Fruit fly (Drosophila melanogaster) whole organism, embryonic: Measurements from ENCODE around the gene pygo.

Source experiments
- ATbp ChIP-seq: fragments of 200-800 bp; sonication (Bioruptor generic); optimal IDR thresholded peaks from 2 replicates; lab custom pipeline; 2017; ENCODE audit warnings: missing biosample characterization, mild to moderate bottlenecking, missing genetic modification characterization, missing genetic modification reagents
- B-H2 ChIP-seq: fragments of 200-800 bp; sonication (Bioruptor generic); optimal IDR thresholded peaks from 2 replicates; lab custom pipeline; 2018; ENCODE audit warnings: missing biosample characterization, mild to moderate bottlenecking, missing genetic modification characterization
- Blimp-1 ChIP-seq: fragments of 200-800 bp; sonication (Bioruptor generic); optimal IDR thresholded peaks from 3 replicates; lab custom pipeline; 2018; ENCODE audit warnings: missing biosample characterization, missing genetic modification characterization, mild to moderate bottlenecking, moderate library complexity, missing genetic modification reagents
- CG10431 ChIP-seq: fragments of 200-800 bp; sonication (Bioruptor generic); optimal IDR thresholded peaks from 3 replicates; lab custom pipeline; 2018; ENCODE audit warnings: missing biosample characterization, mild to moderate bottlenecking, missing genetic modification characterization
- CG12299 ChIP-seq: fragments of 200-800 bp; sonication (Bioruptor generic); optimal IDR thresholded peaks from 2 replicates; lab custom pipeline; 2018; ENCODE audit warnings: missing biosample characterization, mild to moderate bottlenecking, missing genetic modification characterization
- CG1233 ChIP-seq: fragments of 200-800 bp; sonication (Bioruptor generic); optimal IDR thresholded peaks from 4 replicates; lab custom pipeline; 2018; ENCODE audit warnings: missing biosample characterization, mild to moderate bottlenecking, missing genetic modification characterization
- CG12391 ChIP-seq: fragments of 200-800 bp; sonication (Bioruptor generic); optimal IDR thresholded peaks from 3 replicates; lab custom pipeline; 2018; ENCODE audit warnings: missing biosample characterization, mild to moderate bottlenecking, missing genetic modification characterization, moderate library complexity
- CG13775 ChIP-seq: fragments of 200-800 bp; sonication (Bioruptor generic); optimal IDR thresholded peaks from 3 replicates; lab custom pipeline; 2017; ENCODE audit warnings: missing biosample characterization, mild to moderate bottlenecking, missing genetic modification characterization
- CG14667 ChIP-seq: fragments of 200-800 bp; sonication (Bioruptor generic); IDR thresholded peaks from 2 replicates; pipeline ENCODE4 v1.3.6; 2022; ENCODE audit warnings: missing biosample characterization, missing genetic modification characterization
- CG16863 ChIP-seq: fragments of 200-800 bp; sonication (Bioruptor generic); optimal IDR thresholded peaks from 3 replicates; lab custom pipeline; 2016; ENCODE audit warnings: missing biosample characterization, missing genetic modification characterization
- CG18476 ChIP-seq: fragments of 200-800 bp; sonication (Bioruptor generic); optimal IDR thresholded peaks from 2 replicates; lab custom pipeline; 2016; ENCODE audit warnings: missing biosample characterization, mild to moderate bottlenecking, missing genetic modification characterization
- CG18599 ChIP-seq: fragments of 200-800 bp; sonication (Bioruptor generic); optimal IDR thresholded peaks from 3 replicates; lab custom pipeline; 2017; ENCODE audit warnings: missing biosample characterization, missing genetic modification characterization, mild to moderate bottlenecking, moderate library complexity, missing genetic modification reagents
- CG18619 ChIP-seq: fragments of 200-800 bp; sonication (Bioruptor generic); optimal IDR thresholded peaks from 3 replicates; lab custom pipeline; 2017; ENCODE audit warnings: missing biosample characterization, mild to moderate bottlenecking, missing genetic modification characterization
- CG2199 ChIP-seq: fragments of 200-800 bp; sonication (Bioruptor generic); IDR thresholded peaks from 3 replicates; pipeline ENCODE4 v1.3.6; 2022; ENCODE audit warnings: missing biosample characterization, missing genetic modification characterization
- CG4360 ChIP-seq: fragments of 200-800 bp; sonication (Bioruptor generic); IDR thresholded peaks from 2 replicates; pipeline ENCODE4 v1.3.6; 2022; ENCODE audit warnings: missing biosample characterization, missing genetic modification characterization
- CG8944 ChIP-seq: fragments of 200-800 bp; sonication (Bioruptor generic); optimal IDR thresholded peaks from 3 replicates; lab custom pipeline; 2016; ENCODE audit warnings: missing biosample characterization, missing genetic modification characterization
- CG9797 ChIP-seq: fragments of 200-800 bp; sonication (Bioruptor generic); optimal IDR thresholded peaks from 3 replicates; lab custom pipeline; 2018; ENCODE audit warnings: missing biosample characterization, mild to moderate bottlenecking, missing genetic modification characterization
- CkIIα-i1 ChIP-seq: fragments of 200-800 bp; sonication (Bioruptor generic); IDR thresholded peaks from 2 replicates; pipeline ENCODE4 v1.3.6; 2022; ENCODE audit warnings: missing biosample characterization, missing genetic modification characterization
- Doc2 ChIP-seq: fragments of 200-800 bp; sonication (Bioruptor generic); IDR thresholded peaks from 2 replicates; pipeline ENCODE4 v1.3.6; 2022; ENCODE audit warnings: missing biosample characterization, missing genetic modification characterization
- E2f2 ChIP-seq: fragments of 200-800 bp; sonication (Bioruptor generic); IDR thresholded peaks from 2 replicates; pipeline ENCODE4 v1.3.6; 2022; ENCODE audit warnings: missing biosample characterization, missing genetic modification characterization
- GATAe ChIP-seq: fragments of 200-800 bp; sonication (Bioruptor generic); conservative IDR thresholded peaks from 2 replicates; pipeline ENCODE4 v1.3.6; 2022; ENCODE audit warnings: missing biosample characterization, missing genetic modification characterization
- HLH54F ChIP-seq: fragments of 200-800 bp; sonication (Bioruptor generic); optimal IDR thresholded peaks from 3 replicates; lab custom pipeline; 2016; ENCODE audit warnings: missing biosample characterization, missing genetic modification characterization
- Hr78 ChIP-seq, 2 experiments: fragments of 200-800 bp in 1 of 2; fragments of >200 bp in 1 of 2; sonication (Bioruptor generic) in 1 of 2; optimal IDR thresholded peaks; 2 replicates each; lab custom pipeline; 2017 to 2019; ENCODE audit warnings: missing biosample characterization in 2 of 2, missing genetic modification characterization in 2 of 2, mild to moderate bottlenecking in 1 of 2, moderate library complexity in 1 of 2
- Lim3 ChIP-seq: fragments of 200-800 bp; sonication (Bioruptor generic); IDR thresholded peaks from 2 replicates; pipeline ENCODE4 v1.3.6; 2022; ENCODE audit warnings: missing biosample characterization, missing genetic modification characterization
- Mrtf ChIP-seq: fragments of 200-800 bp; sonication (Bioruptor generic); IDR thresholded peaks from 3 replicates; pipeline ENCODE4 v1.3.6; 2022; ENCODE audit warnings: missing biosample characterization, missing genetic modification characterization
- NK7.1 ChIP-seq: fragments of 200-800 bp; sonication (Bioruptor generic); optimal IDR thresholded peaks from 3 replicates; lab custom pipeline; 2016; ENCODE audit warnings: missing biosample characterization, missing genetic modification characterization
- Neu2 ChIP-seq: fragments of 200-800 bp; sonication (Bioruptor generic); optimal IDR thresholded peaks from 3 replicates; lab custom pipeline; 2016; ENCODE audit warnings: missing biosample characterization, missing genetic modification characterization, borderline replicate concordance
- Nf-YB ChIP-seq: fragments of 200-800 bp; sonication (Bioruptor generic); optimal IDR thresholded peaks from 3 replicates; lab custom pipeline; 2019; ENCODE audit warnings: missing biosample characterization, mild to moderate bottlenecking, missing genetic modification characterization, moderate library complexity
- Rx ChIP-seq: fragments of 200-800 bp; sonication (Bioruptor generic); IDR thresholded peaks from 2 replicates; pipeline ENCODE4 v1.3.6; 2022; ENCODE audit warnings: missing biosample characterization, missing genetic modification characterization
- Spps ChIP-seq: fragments of 200-800 bp; sonication (Bioruptor generic); optimal IDR thresholded peaks from 2 replicates; lab custom pipeline; 2018; ENCODE audit warnings: missing biosample characterization, mild to moderate bottlenecking, missing genetic modification characterization
- Taf1 ChIP-seq: fragments of 200-800 bp; sonication (Bioruptor generic); IDR thresholded peaks from 2 replicates; pipeline ENCODE4 v1.3.6; 2022; ENCODE audit warnings: missing biosample characterization, missing genetic modification characterization
- Trl ChIP-seq, 3 experiments: fragments of >200 bp in 2 of 3; fragments of 200-800 bp in 1 of 3; sonication (Bioruptor generic) in 1 of 3; optimal IDR thresholded peaks; 2 replicates in 1 of 3; 3 replicates in 2 of 3; lab custom pipeline; 2016 to 2017; ENCODE audit warnings: missing biosample characterization in 1 of 3, missing genetic modification characterization in 1 of 3
- Vsx1 ChIP-seq: fragments of 200-800 bp; sonication (Bioruptor generic); optimal IDR thresholded peaks from 2 replicates; lab custom pipeline; 2017; ENCODE audit warnings: missing biosample characterization, mild to moderate bottlenecking, missing genetic modification characterization, missing genetic modification reagents
- abd-A ChIP-seq: fragments of 200-800 bp; sonication (Bioruptor generic); optimal IDR thresholded peaks from 3 replicates; lab custom pipeline; 2019; ENCODE audit warnings: missing biosample characterization, mild to moderate bottlenecking, missing genetic modification characterization, moderate library complexity
- cato ChIP-seq: fragments of 200-800 bp; sonication (Bioruptor generic); optimal IDR thresholded peaks from 2 replicates; lab custom pipeline; 2016; ENCODE audit warnings: missing biosample characterization, missing genetic modification characterization, borderline replicate concordance
- crc ChIP-seq: fragments of 200-800 bp; sonication (Bioruptor generic); optimal IDR thresholded peaks from 2 replicates; lab custom pipeline; 2016; ENCODE audit warnings: missing biosample characterization, missing genetic modification characterization
- esg ChIP-seq: fragments of 200-800 bp; sonication (Bioruptor generic); conservative IDR thresholded peaks from 2 replicates; pipeline ENCODE4 v1.3.6; 2022; ENCODE audit warnings: missing biosample characterization, missing genetic modification characterization
- fd96Cb ChIP-seq: fragments of 200-800 bp; sonication (Bioruptor generic); optimal IDR thresholded peaks from 2 replicates; lab custom pipeline; 2018; ENCODE audit warnings: missing biosample characterization, mild to moderate bottlenecking, missing genetic modification characterization, moderate library complexity
- fru ChIP-seq: fragments of >200 bp; optimal IDR thresholded peaks from 2 replicates; lab custom pipeline; 2017
- h ChIP-seq: fragments of >200 bp; optimal IDR thresholded peaks from 2 replicates; lab custom pipeline; 2017
- ham ChIP-seq: fragments of 200-800 bp; sonication (Bioruptor generic); IDR thresholded peaks from 2 replicates; pipeline ENCODE4 v1.3.6; 2022; ENCODE audit warnings: missing biosample characterization, missing genetic modification characterization
- her ChIP-seq: fragments of 200-800 bp; sonication (Bioruptor generic); optimal IDR thresholded peaks from 2 replicates; lab custom pipeline; 2016; ENCODE audit warnings: missing biosample characterization, missing genetic modification characterization
- hkb ChIP-seq, 2 experiments: fragments of 200-800 bp in 1 of 2; fragments of >200 bp in 1 of 2; sonication (Bioruptor generic) in 1 of 2; IDR thresholded peaks in 1 of 2; optimal IDR thresholded peaks in 1 of 2; 2 replicates each; pipeline versions ENCODE4 v1.3.6 to Lab custom; 2017 to 2022; ENCODE audit warnings: missing biosample characterization in 1 of 2, missing genetic modification characterization in 1 of 2
- knrl ChIP-seq: fragments of 200-800 bp; sonication (Bioruptor generic); IDR thresholded peaks from 3 replicates; pipeline ENCODE4 v1.3.6; 2022; ENCODE audit warnings: missing biosample characterization, missing genetic modification characterization; ENCODE audit not compliant: partially characterized antibody
- nom ChIP-seq: fragments of 200-800 bp; sonication (Bioruptor generic); optimal IDR thresholded peaks from 2 replicates; lab custom pipeline; 2017; ENCODE audit warnings: missing biosample characterization, missing genetic modification characterization, mild to moderate bottlenecking, moderate library complexity, missing genetic modification reagents
- otp ChIP-seq: fragments of 200-800 bp; sonication (Bioruptor generic); IDR thresholded peaks from 3 replicates; pipeline ENCODE4, ENCODE4 v1.3.6; 2022; ENCODE audit warnings: missing biosample characterization, missing genetic modification characterization
- run ChIP-seq: fragments of 200-800 bp; sonication (Bioruptor generic); optimal IDR thresholded peaks from 3 replicates; lab custom pipeline; 2018; ENCODE audit warnings: missing biosample characterization, mild to moderate bottlenecking, missing genetic modification characterization
- sd ChIP-seq: fragments of 200-800 bp; sonication (Bioruptor generic); optimal IDR thresholded peaks from 3 replicates; lab custom pipeline; 2018; ENCODE audit warnings: missing biosample characterization, mild to moderate bottlenecking, missing genetic modification characterization, moderate library complexity
- sens ChIP-seq: fragments of 200-800 bp; sonication (Bioruptor generic); peaks from one replicate; lab custom pipeline; 2016; ENCODE audit warnings: missing biosample characterization, missing genetic modification characterization
- sim ChIP-seq: fragments of 200-800 bp; sonication (Bioruptor generic); IDR thresholded peaks from 2 replicates; pipeline ENCODE4 v1.3.6; 2022; ENCODE audit warnings: missing biosample characterization, missing genetic modification characterization
- tup ChIP-seq: fragments of 200-800 bp; sonication (Bioruptor generic); optimal IDR thresholded peaks from 2 replicates; lab custom pipeline; 2016; ENCODE audit warnings: missing biosample characterization, mild to moderate bottlenecking, missing genetic modification characterization, moderate library complexity

Gene pygo

DNA sequence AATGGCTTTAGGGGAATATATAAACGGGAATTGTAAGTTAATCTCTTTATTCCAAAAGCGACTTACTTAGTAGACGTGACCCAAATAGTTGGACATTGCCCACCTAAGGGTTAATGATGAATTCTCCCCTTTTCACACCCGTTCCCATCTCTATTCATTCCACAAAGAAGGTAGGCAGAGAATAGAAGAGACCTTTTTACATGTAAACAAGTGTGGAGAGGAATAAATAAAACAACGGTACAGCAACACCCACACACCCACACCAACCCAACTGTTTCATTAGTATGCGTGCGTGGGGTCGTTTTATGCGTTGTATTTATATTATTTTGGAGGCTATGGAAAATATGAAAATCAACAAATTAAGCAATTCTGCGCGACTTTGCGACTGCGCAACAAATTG is 27.5 kb upstream of the pygo start (continued):
- TF ChIP-seq Rx (GFP tag; lab: Robert Waterston, UW), result no peak
- peak; percentile 9 for TF ChIP-seq CG13775 (GFP tag; lab: Kevin White, UChicago)
- no peak for TF ChIP-seq CG12299 (tag; lab: Kevin White, UChicago)
- TF ChIP-seq GATAe, result no peak
- peak; percentile 56 for TF ChIP-seq B-H2 (GFP tag; lab: Kevin White, UChicago)
- peak; percentile 4 for TF ChIP-seq CG1233 (GFP tag; lab: Kevin White, UChicago)
- no peak for TF ChIP-seq CG10431
- TF ChIP-seq E2f2, result no peak
- no peak for TF ChIP-seq HLH54F
- no peak for TF ChIP-seq cato (GFP tag; lab: Kevin White, UChicago)
- TF ChIP-seq Spps, result no peak
- no peak for TF ChIP-seq CG14667 (GFP tag; lab: Robert Waterston, UW)
- no peak for TF ChIP-seq NK7.1 (GFP tag; lab: Kevin White, UChicago)
- TF ChIP-seq sens (GFP tag; lab: Kevin White, UChicago), result peak; percentile 35
- no peak for TF ChIP-seq Trl (optimal IDR thresholded peaks at IDR 0.05; lab: Kevin White, UChicago)
- no peak for TF ChIP-seq Trl (GFP tag; optimal IDR thresholded peaks at IDR 0.05; lab: Kevin White, UChicago)
- no peak for TF ChIP-seq otp (GFP tag; lab: Robert Waterston, UW)
- no peak for TF ChIP-seq Doc2 (GFP tag; lab: Robert Waterston, UW)
- no peak for TF ChIP-seq Mrtf (GFP tag; lab: Robert Waterston, UW)
- no peak for TF ChIP-seq CkIIα-i1 (GFP tag; lab: Robert Waterston, UW)
- TF ChIP-seq crc (GFP tag; lab: Kevin White, UChicago), result no peak
- TF ChIP-seq CG8944, result no peak
- no peak for TF ChIP-seq h (lab: Kevin White, UChicago)
- no peak for TF ChIP-seq CG18476 (GFP tag; lab: Kevin White, UChicago)
- no peak for TF ChIP-seq Vsx1 (GFP tag; lab: Kevin White, UChicago)
- peak; percentile 32 for TF ChIP-seq CG18599 (GFP tag; lab: Kevin White, UChicago)
- no peak for TF ChIP-seq esg (GFP tag; lab: Robert Waterston, UW)
- peak in 1 of 2 experiments; percentile 31 for TF ChIP-seq Hr78 (GFP tag; optimal IDR thresholded peaks at IDR 0.05; lab: Kevin White, UChicago)
- no peak for TF ChIP-seq Blimp-1
- TF ChIP-seq nom (GFP tag; lab: Kevin White, UChicago), result no peak
- no peak for TF ChIP-seq Neu2 (GFP tag; lab: Kevin White, UChicago)
- no peak for TF ChIP-seq Nf-YB (GFP tag; lab: Kevin White, UChicago)
- TF ChIP-seq CG9797 (GFP tag; lab: Kevin White, UChicago), result no peak
- no peak for TF ChIP-seq CG16863
- peak; percentile 8 for TF ChIP-seq CG18619
- TF ChIP-seq CG4360 (GFP tag; lab: Robert Waterston, UW), result no peak
- TF ChIP-seq abd-A (tag; lab: Kevin White, UChicago), result peak; percentile 39
- no peak for TF ChIP-seq CG2199 (GFP tag; lab: Robert Waterston, UW)
- TF ChIP-seq tup (GFP tag; lab: Kevin White, UChicago), result no peak
- TF ChIP-seq CG12391, result no peak
- TF ChIP-seq hkb (optimal IDR thresholded peaks at IDR 0.05; lab: Kevin White, UChicago), result no peak
- no peak for TF ChIP-seq hkb (GFP tag; IDR thresholded peaks at IDR 0.05; lab: Robert Waterston, UW)
- TF ChIP-seq Taf1 (GFP tag; lab: Robert Waterston, UW), result no peak
- no peak for TF ChIP-seq run (tag; lab: Kevin White, UChicago)
- TF ChIP-seq ATbp, result peak; percentile 45
- no peak for TF ChIP-seq Lim3 (GFP tag; lab: Robert Waterston, UW)
- TF ChIP-seq sim (GFP tag; lab: Robert Waterston, UW), result no peak
- TF ChIP-seq ham (GFP tag; lab: Robert Waterston, UW), result no peak
- TF ChIP-seq sd (tag; lab: Kevin White, UChicago), result no peak
- no peak for TF ChIP-seq fru (lab: Kevin White, UChicago)
- TF ChIP-seq fd96Cb, result no peak
- TF ChIP-seq her (GFP tag; lab: Kevin White, UChicago), result no peak
- TF ChIP-seq knrl (GFP tag; lab: Robert Waterston, UW), result no peak
